Worm (Caenorhabditis elegans): Measurements from ENCODE around the gene let-767.

let-767 gene

ce11 chrIII:6373850-6374474 is 34.2 kb upstream of the let-767 start:
- TF ChIP-seq nhr-43 (tag; optimal IDR thresholded peaks at IDR 0.05; ENCODE audit: poor library complexity, severe bottlenecking) (no peak), elt-2 (tag; optimal IDR thresholded peaks at IDR 0.05) (peak; percentile 8)

- no peak for TF ChIP-seq elt-3 (tag; optimal IDR thresholded peaks at IDR 0.05)
- no peak for TF ChIP-seq hmg-11 (tag; optimal IDR thresholded peaks at IDR 0.05)
- no peak for TF ChIP-seq R02D3.7 (tag; optimal IDR thresholded peaks at IDR 0.05)
- no peak for TF ChIP-seq skn-1 (tag; optimal IDR thresholded peaks at IDR 0.05)
- no peak for TF ChIP-seq nhr-28 (tag; optimal IDR thresholded peaks at IDR 0.05)
- no peak for TF ChIP-seq pqm-1 (tag; optimal IDR thresholded peaks at IDR 0.05)
- TF ChIP-seq nhr-67 (tag; optimal IDR thresholded peaks at IDR 0.05), result no peak
- TF ChIP-seq nhr-77 (tag; optimal IDR thresholded peaks at IDR 0.05), result no peak
- TF ChIP-seq ceh-28 (tag; optimal IDR thresholded peaks at IDR 0.05), result no peak
- no peak for TF ChIP-seq mdl-1 (tag; optimal IDR thresholded peaks at IDR 0.05)
- no peak for TF ChIP-seq jun-1 (tag; optimal IDR thresholded peaks at IDR 0.05)
- no peak for TF ChIP-seq ZK546.5 (tag; optimal IDR thresholded peaks at IDR 0.05)
- no peak for TF ChIP-seq unc-62 (GFP tag; optimal IDR thresholded peaks at IDR 0.05)
- no peak for TF ChIP-seq mml-1 (tag; optimal IDR thresholded peaks at IDR 0.05)
- TF ChIP-seq unc-39 (tag; optimal IDR thresholded peaks at IDR 0.05), result no peak
Observed at ce11 chrIII:6368524-6368923, 28.8 kb upstream of the let-767 start.

- TF ChIP-seq nhr-43 (tag; optimal IDR thresholded peaks at IDR 0.05; ENCODE audit: poor library complexity, severe bottlenecking) (no peak), sea-2 (GFP tag; optimal IDR thresholded peaks at IDR 0.05) (no peak), ceh-16 (tag; optimal IDR thresholded peaks at IDR 0.05) (no peak), nfya-1 (tag; optimal IDR thresholded peaks at IDR 0.05; ENCODE audit: insufficient read depth) (peak; percentile 4), ceh-9 (tag; optimal IDR thresholded peaks at IDR 0.05) (no peak), tbx-2 (tag; optimal IDR thresholded peaks at IDR 0.05) (no peak), hmg-11 (tag; optimal IDR thresholded peaks at IDR 0.05) (no peak), fkh-10 (GFP tag; optimal IDR thresholded peaks at IDR 0.05) (no peak), elt-3 (tag; optimal IDR thresholded peaks at IDR 0.05) (no peak), fos-1 (tag; optimal IDR thresholded peaks at IDR 0.05) (no peak), nhr-237 (tag; optimal IDR thresholded peaks at IDR 0.05) (no peak), lsy-12 (tag; optimal IDR thresholded peaks at IDR 0.05) (no peak), pha-4 (tag; optimal IDR thresholded peaks at IDR 0.05) (peak; percentile 30), ztf-11 (tag; optimal IDR thresholded peaks at IDR 0.05) (no peak), nhr-23 (tag; optimal IDR thresholded peaks at IDR 0.05) (no peak), snpc-4 (tag; optimal IDR thresholded peaks at IDR 0.05) (peak; percentile 14), nhr-25 (tag; optimal IDR thresholded peaks at IDR 0.05) (no peak), ztf-4 (tag; optimal IDR thresholded peaks at IDR 0.05) (no peak), zag-1 (tag; optimal IDR thresholded peaks at IDR 0.05) (no peak), lin-15B (tag; optimal IDR thresholded peaks at IDR 0.05) (no peak), egl-5 (tag; optimal IDR thresholded peaks at IDR 0.05) (no peak), elt-2 (tag; optimal IDR thresholded peaks at IDR 0.05) (no peak), lin-39 (tag; optimal IDR thresholded peaks at IDR 0.05) (peak; percentile 10), mml-1 (tag; optimal IDR thresholded peaks at IDR 0.05) (no peak), nhr-11 (tag; optimal IDR thresholded peaks at IDR 0.05) (no peak), nhr-12 (tag; optimal IDR thresholded peaks at IDR 0.05) (no peak), unc-62 (GFP tag; optimal IDR thresholded peaks at IDR 0.05) (no peak), ceh-28 (tag; optimal IDR thresholded peaks at IDR 0.05) (no peak), unc-39 (tag; optimal IDR thresholded peaks at IDR 0.05) (no peak), jun-1 (tag; optimal IDR thresholded peaks at IDR 0.05) (no peak), nhr-77 (tag; optimal IDR thresholded peaks at IDR 0.05) (no peak), elt-1 (tag; optimal IDR thresholded peaks at IDR 0.05) (no peak)
Observed at ce11 chrIII:6367712-6368111, 27.9 kb upstream of the let-767 start, which contains the start of the genes C56G2.15 and thoc-2. C56G2.15 (minus strand) TSS chrIII:6367899. thoc-2 (plus strand) TSS chrIII:6368042.

Data from whole organism, L3 larva.